Worm (Caenorhabditis elegans) whole organism, L4 larva: Measurements from ENCODE around the gene C39B5.6.

Source experiments
- F10B5.3 ChIP-seq: sonication (generic microtip); optimal IDR thresholded peaks from 2 replicates; lab custom pipeline; 2016; ENCODE audit warnings: mild to moderate bottlenecking, missing genetic modification characterization, missing compliant biosample characterization
- F26F4.8 ChIP-seq: fragments of 200-800 bp; sonication (Bioruptor generic); conservative IDR thresholded peaks from 2 replicates; pipeline ENCODE4 v1.3.6; 2022; ENCODE audit warnings: missing genetic modification characterization, missing compliant biosample characterization
- F37D6.2 ChIP-seq: sonication (generic microtip); optimal IDR thresholded peaks from 2 replicates; lab custom pipeline; 2016; ENCODE audit warnings: mild to moderate bottlenecking, missing genetic modification characterization, missing compliant biosample characterization
- F44E2.7 ChIP-seq: fragments of 200-800 bp; sonication (Bioruptor generic); IDR thresholded peaks from 2 replicates; pipeline ENCODE4 v2.1.2; 2022; ENCODE audit warnings: missing genetic modification characterization, missing compliant biosample characterization
- F49E8.2 ChIP-seq: sonication (generic microtip); optimal IDR thresholded peaks from 2 replicates; lab custom pipeline; 2016; ENCODE audit warnings: missing compliant biosample characterization, mild to moderate bottlenecking, missing genetic modification characterization, borderline replicate concordance
- T20F7.1 ChIP-seq: fragments of 200-800 bp; sonication (Bioruptor generic); optimal IDR thresholded peaks from 2 replicates; lab custom pipeline; 2018; ENCODE audit warnings: mild to moderate bottlenecking, missing genetic modification characterization, missing compliant biosample characterization
- Y75B8A.6 ChIP-seq: fragments of 200-800 bp; sonication (Bioruptor generic); IDR thresholded peaks from 2 replicates; pipeline ENCODE4 v1.3.6; 2022; ENCODE audit warnings: missing genetic modification reagents, missing genetic modification characterization, missing compliant biosample characterization
- aha-1 ChIP-seq: fragments of 150-350 bp; peaks from one replicate; lab custom pipeline; 2014; ENCODE audit warnings: missing biosample characterization, missing genetic modification characterization
- aly-2 ChIP-seq: sonication (generic microtip); optimal IDR thresholded peaks from 2 replicates; lab custom pipeline; 2018; ENCODE audit warnings: missing biosample characterization, missing genetic modification characterization
- ceh-32 ChIP-seq: sonication (generic microtip); optimal IDR thresholded peaks from 2 replicates; lab custom pipeline; 2016; ENCODE audit warnings: mild to moderate bottlenecking, missing genetic modification characterization, missing compliant biosample characterization; ENCODE audit not compliant: poor library complexity
- ceh-82 ChIP-seq: sonication (generic microtip); optimal IDR thresholded peaks from 2 replicates; lab custom pipeline; 2017; ENCODE audit warnings: missing biosample characterization, missing genetic modification characterization
- ctbp-1 ChIP-seq: fragments of 200-800 bp; sonication (Bioruptor generic); IDR thresholded peaks from 2 replicates; pipeline ENCODE4 v1.3.6; 2022; ENCODE audit warnings: missing genetic modification reagents, missing genetic modification characterization, missing compliant biosample characterization
- daf-16 ChIP-seq, 3 experiments: sonication (generic microtip); optimal IDR thresholded peaks; 2 replicates each; lab custom pipeline; 2016 to 2017; ENCODE audit warnings: missing genetic modification characterization in 3 of 3, missing genetic modification reagents in 3 of 3, mild to moderate bottlenecking in 2 of 3, missing compliant biosample characterization in 2 of 3, missing biosample characterization in 1 of 3, moderate library complexity in 1 of 3
- daf-19 ChIP-seq: fragments of 200-800 bp; sonication (Bioruptor generic); conservative IDR thresholded peaks from 2 replicates; pipeline ENCODE4 v1.3.6; 2022; ENCODE audit warnings: missing genetic modification characterization, missing compliant biosample characterization
- dmd-8 ChIP-seq: fragments of 200-800 bp; sonication (Bioruptor generic); IDR thresholded peaks from 2 replicates; pipeline ENCODE4 v1.3.6; 2022; ENCODE audit warnings: missing genetic modification characterization, missing compliant biosample characterization
- dmd-9 ChIP-seq: fragments of 200-800 bp; sonication (Bioruptor generic); IDR thresholded peaks from 2 replicates; pipeline ENCODE4 v1.3.6; 2022; ENCODE audit warnings: missing genetic modification reagents, missing genetic modification characterization, missing compliant biosample characterization
- duxl-1 ChIP-seq: sonication (generic microtip); optimal IDR thresholded peaks from 2 replicates; lab custom pipeline; 2016; ENCODE audit warnings: mild to moderate bottlenecking, missing genetic modification characterization, moderate library complexity, missing compliant biosample characterization; ENCODE audit not compliant: poor library complexity
- dve-1 ChIP-seq: sonication (generic microtip); optimal IDR thresholded peaks from 2 replicates; lab custom pipeline; 2017; ENCODE audit warnings: antibody characterized with exemption, mild to moderate bottlenecking, missing genetic modification characterization, missing compliant biosample characterization; ENCODE audit not compliant: insufficient read depth
- fkh-10 ChIP-seq: fragments of 150-350 bp; optimal IDR thresholded peaks from 2 replicates; lab custom pipeline; 2014; ENCODE audit warnings: missing biosample characterization, missing genetic modification reagents, missing genetic modification characterization
- fos-1 ChIP-seq: fragments of 150-350 bp; optimal IDR thresholded peaks from 2 replicates; lab custom pipeline; 2014; ENCODE audit warnings: missing biosample characterization, missing genetic modification characterization
- hif-1 ChIP-seq, 2 experiments: sonication (generic microtip); optimal IDR thresholded peaks; 2 replicates each; lab custom pipeline; 2016 to 2017; ENCODE audit warnings: missing compliant biosample characterization in 2 of 2, missing genetic modification characterization in 2 of 2, missing genetic modification reagents in 2 of 2, missing genotype in 2 of 2, mild to moderate bottlenecking in 1 of 2
- hlh-11 ChIP-seq: fragments of 200-800 bp; sonication (Bioruptor generic); optimal IDR thresholded peaks from 2 replicates; lab custom pipeline; 2018; ENCODE audit warnings: mild to moderate bottlenecking, missing genetic modification characterization, missing compliant biosample characterization
- hlh-30 ChIP-seq: sonication (generic microtip); optimal IDR thresholded peaks from 2 replicates; lab custom pipeline; 2017; ENCODE audit warnings: antibody characterized with exemption, mild to moderate bottlenecking, missing genetic modification characterization, missing compliant biosample characterization; ENCODE audit not compliant: insufficient read depth
- jun-1 ChIP-seq: fragments of 150-350 bp; optimal IDR thresholded peaks from 2 replicates; lab custom pipeline; 2014; ENCODE audit warnings: missing biosample characterization, missing genetic modification reagents, missing genetic modification characterization
- lin-29 ChIP-seq: fragments of 200-800 bp; sonication (Bioruptor generic); IDR thresholded peaks from 2 replicates; pipeline ENCODE4 v1.3.6; 2022; ENCODE audit warnings: missing genetic modification reagents, missing genetic modification characterization, missing compliant biosample characterization
- lin-38 ChIP-seq: fragments of 200-800 bp; sonication (Bioruptor generic); IDR thresholded peaks from 2 replicates; pipeline ENCODE4 v1.3.6; 2022; ENCODE audit warnings: missing genetic modification reagents, missing genetic modification characterization, missing compliant biosample characterization
- lsy-2 ChIP-seq, 2 experiments: fragments of 150-350 bp in 1 of 2; sonication (generic microtip) in 1 of 2; optimal IDR thresholded peaks; 2 replicates each; lab custom pipeline; 2014 to 2017; ENCODE audit warnings: missing biosample characterization in 2 of 2, missing genetic modification characterization in 2 of 2
- madf-5 ChIP-seq, 2 experiments: fragments of 200-800 bp; sonication (Bioruptor generic); IDR thresholded peaks; 2 replicates each; pipeline ENCODE4 v1.3.6; 2022; ENCODE audit warnings: missing compliant biosample characterization in 2 of 2, missing genetic modification characterization in 2 of 2
- mdl-1 ChIP-seq, 2 experiments: fragments of 150-350 bp in 1 of 2; sonication (generic microtip) in 1 of 2; optimal IDR thresholded peaks; 2 replicates each; lab custom pipeline; 2014 to 2017; ENCODE audit warnings: missing biosample characterization in 2 of 2, missing genetic modification characterization in 2 of 2
- mdt-29 ChIP-seq: fragments of 200-800 bp; sonication (Bioruptor generic); IDR thresholded peaks from 2 replicates; pipeline ENCODE4 v1.3.6; 2022; ENCODE audit warnings: missing genetic modification reagents, missing genetic modification characterization, missing compliant biosample characterization
- mep-1 ChIP-seq: fragments of 150-350 bp; sonication (generic microtip); optimal IDR thresholded peaks from 3 replicates; lab custom pipeline; 2014; ENCODE audit warnings: missing biosample characterization, missing genetic modification characterization
- mxl-2 ChIP-seq: fragments of 200-800 bp; sonication (Bioruptor generic); conservative IDR thresholded peaks from 2 replicates; pipeline ENCODE4 v1.3.6; 2022; ENCODE audit warnings: missing genetic modification reagents, missing genetic modification characterization, missing compliant biosample characterization
- mxl-3 ChIP-seq: fragments of 200-800 bp; sonication (Bioruptor generic); optimal IDR thresholded peaks from 2 replicates; lab custom pipeline; 2018; ENCODE audit warnings: mild to moderate bottlenecking, missing genetic modification characterization, missing compliant biosample characterization
- nhr-10 ChIP-seq: fragments of 150-350 bp; optimal IDR thresholded peaks from 2 replicates; lab custom pipeline; 2014; ENCODE audit warnings: missing biosample characterization, missing genetic modification characterization
- nhr-237 ChIP-seq: sonication (generic microtip); optimal IDR thresholded peaks from 2 replicates; lab custom pipeline; 2017; ENCODE audit warnings: missing biosample characterization, missing genetic modification characterization
- nhr-28 ChIP-seq: fragments of 150-350 bp; optimal IDR thresholded peaks from 2 replicates; lab custom pipeline; 2014; ENCODE audit warnings: missing biosample characterization, missing genetic modification characterization
- nhr-41 ChIP-seq: fragments of 200-800 bp; sonication (Bioruptor generic); IDR thresholded peaks from 2 replicates; pipeline ENCODE4 v1.3.6; 2022; ENCODE audit warnings: missing genetic modification reagents, missing genetic modification characterization, missing compliant biosample characterization
- nhr-42 ChIP-seq: fragments of 200-800 bp; sonication (Bioruptor generic); IDR thresholded peaks from 2 replicates; pipeline ENCODE4 v1.3.6; 2022; ENCODE audit warnings: missing genetic modification characterization, missing compliant biosample characterization
- nhr-6 ChIP-seq: fragments of 150-350 bp; optimal IDR thresholded peaks from 2 replicates; lab custom pipeline; 2014; ENCODE audit warnings: missing biosample characterization, missing genetic modification characterization
- pha-4 ChIP-seq, 2 experiments: fragments of 150-350 bp in 1 of 2; fragments of 200-800 bp in 1 of 2; sonication (Bioruptor generic) in 1 of 2; IDR thresholded peaks in 1 of 2; optimal IDR thresholded peaks in 1 of 2; 2 replicates each; pipeline versions ENCODE4 v1.3.6 to Lab custom; 2014 to 2022; ENCODE audit warnings: missing genetic modification characterization in 2 of 2, missing genetic modification reagents in 2 of 2, missing biosample characterization in 1 of 2, missing compliant biosample characterization in 1 of 2
- set-16 ChIP-seq: fragments of 200-800 bp; sonication (Bioruptor generic); IDR thresholded peaks from 2 replicates; pipeline ENCODE4 v1.3.6; 2022; ENCODE audit warnings: missing genetic modification reagents, missing genetic modification characterization, missing compliant biosample characterization
- snpc-1.2 ChIP-seq: fragments of 200-800 bp; sonication (Bioruptor generic); IDR thresholded peaks from 2 replicates; pipeline ENCODE4 v1.3.6; 2022; ENCODE audit warnings: missing genetic modification reagents, missing genetic modification characterization, missing compliant biosample characterization
- spr-1 ChIP-seq: sonication (generic microtip); optimal IDR thresholded peaks from 2 replicates; lab custom pipeline; 2016; ENCODE audit warnings: mild to moderate bottlenecking, missing genetic modification characterization, missing compliant biosample characterization
- tag-97 ChIP-seq: fragments of 200-800 bp; sonication (Bioruptor generic); IDR thresholded peaks from 2 replicates; pipeline ENCODE4 v1.3.6; 2022; ENCODE audit warnings: missing genetic modification characterization, missing compliant biosample characterization
- unc-62 ChIP-seq, 3 experiments: fragments of 150-350 bp in 1 of 3; sonication (generic microtip); optimal IDR thresholded peaks in 2 of 3; peaks in 1 of 3; 1 replicate in 1 of 3; 2 replicates in 2 of 3; lab custom pipeline; 2014 to 2017; ENCODE audit warnings: missing biosample characterization in 3 of 3, missing genetic modification characterization in 3 of 3, missing genetic modification reagents in 3 of 3, missing genotype in 1 of 3
- vab-7 ChIP-seq: fragments of 200-800 bp; sonication (Bioruptor generic); IDR thresholded peaks from 2 replicates; pipeline ENCODE4 v1.3.6; 2022; ENCODE audit warnings: missing genetic modification reagents, missing genetic modification characterization, missing compliant biosample characterization
- zfp-2 ChIP-seq: sonication (generic microtip); optimal IDR thresholded peaks from 2 replicates; lab custom pipeline; 2016; ENCODE audit warnings: mild to moderate bottlenecking, missing genetic modification characterization, missing compliant biosample characterization
- zip-11 ChIP-seq: fragments of 200-800 bp; sonication (Bioruptor generic); IDR thresholded peaks from 2 replicates; pipeline ENCODE4 v1.3.6; 2022; ENCODE audit warnings: missing genetic modification characterization, missing compliant biosample characterization

Gene C39B5.6

ce11 chrIII:2151480-2151995, 46.3 kb upstream of the C39B5.6 start, which contains the start of gene gcn-1 (continued):
- TF ChIP-seq nhr-41 = no peak
- TF ChIP-seq ctbp-1 (GFP tag; lab: Robert Waterston, UW) = 0 out of 2 replicates have a peak, but pooled peaks have one; percentile 19
- TF ChIP-seq mxl-2 (GFP tag; lab: Robert Waterston, UW) = no peak
- no peak for TF ChIP-seq dmd-8 (GFP tag; lab: Robert Waterston, UW)
- no peak for TF ChIP-seq zfp-2 (tag; lab: Kevin White, UChicago)
- TF ChIP-seq snpc-1.2 = no peak
- no peak for TF ChIP-seq F10B5.3 (tag; lab: Kevin White, UChicago)
- no peak for TF ChIP-seq Y75B8A.6 (GFP tag; lab: Robert Waterston, UW)
- no peak for TF ChIP-seq madf-5 (GFP tag; IDR thresholded peaks at IDR 0.05; lab: Robert Waterston, UW)
- peak; percentile 13; the same call in 1 of the 2 replicates for TF ChIP-seq pha-4 (GFP tag; IDR thresholded peaks at IDR 0.05; lab: Robert Waterston, UW)
- TF ChIP-seq pha-4 (tag; optimal IDR thresholded peaks at IDR 0.05; lab: Kevin White, UChicago) = no peak
- TF ChIP-seq F37D6.2 (tag; lab: Kevin White, UChicago) = no peak
- TF ChIP-seq aly-2 (tag; lab: Kevin White, UChicago) = no peak
- TF ChIP-seq hlh-30 (tag; lab: Kevin White, UChicago) = peak; percentile 63
- no peak for TF ChIP-seq nhr-10 (tag; lab: Kevin White, UChicago)
- peak; percentile 19 for TF ChIP-seq F49E8.2 (tag; lab: Kevin White, UChicago)
- TF ChIP-seq aha-1 (tag; lab: Kevin White, UChicago) = no peak
- no peak for TF ChIP-seq fos-1 (tag; lab: Kevin White, UChicago)
- peak; percentile 76 for TF ChIP-seq lin-38 (GFP tag; lab: Robert Waterston, UW)
- TF ChIP-seq mdt-29 (GFP tag; lab: Robert Waterston, UW) = no peak
- no peak for TF ChIP-seq dmd-9 (GFP tag; lab: Robert Waterston, UW)
- no peak for TF ChIP-seq tag-97 (GFP tag; lab: Robert Waterston, UW)
- TF ChIP-seq ceh-82 (tag; lab: Kevin White, UChicago) = no peak
- TF ChIP-seq daf-19 (GFP tag; lab: Robert Waterston, UW) = no peak
- no peak for TF ChIP-seq daf-16 (GFP tag; optimal IDR thresholded peaks at IDR 0.05; lab: Kevin White, UChicago)
- no peak for TF ChIP-seq daf-16 (tag; optimal IDR thresholded peaks at IDR 0.05; lab: Kevin White, UChicago)
- TF ChIP-seq mep-1 (tag; lab: Kevin White, UChicago) = peak; percentile 64
- no peak for TF ChIP-seq mxl-3 (GFP tag; lab: Kevin White, UChicago)
- TF ChIP-seq set-16 (GFP tag; lab: Robert Waterston, UW) = no peak
- no peak for TF ChIP-seq spr-1
- TF ChIP-seq lin-29 = no peak
- TF ChIP-seq jun-1 (tag; lab: Kevin White, UChicago) = no peak
- TF ChIP-seq dve-1 (tag; lab: Kevin White, UChicago) = peak; percentile 57
- peak in 1 of 2 experiments; percentile 16 for TF ChIP-seq hif-1 (tag; optimal IDR thresholded peaks at IDR 0.05; lab: Kevin White, UChicago)
- TF ChIP-seq nhr-28 (tag; lab: Kevin White, UChicago) = peak; percentile 3
- no peak for TF ChIP-seq nhr-237
- TF ChIP-seq fkh-10 (GFP tag; lab: Kevin White, UChicago) = peak; percentile 45

- no peak for TF ChIP-seq nhr-28 (tag; lab: Kevin White, UChicago)
- no peak for TF ChIP-seq fkh-10 (GFP tag; lab: Kevin White, UChicago)
- no peak for TF ChIP-seq ceh-32
- TF ChIP-seq hlh-30 (tag; lab: Kevin White, UChicago) = peak; percentile 22
- no peak for TF ChIP-seq F44E2.7 (GFP tag; lab: Robert Waterston, UW)
- TF ChIP-seq hlh-11 (tag; lab: Kevin White, UChicago) = peak; percentile 37
- no peak for TF ChIP-seq F49E8.2 (tag; lab: Kevin White, UChicago)
- no peak for TF ChIP-seq mdl-1 (tag; optimal IDR thresholded peaks at IDR 0.05; lab: Kevin White, UChicago)
- no peak for TF ChIP-seq duxl-1
- peak in 1 of 2 experiments; percentile 77 for TF ChIP-seq unc-62 (GFP tag; optimal IDR thresholded peaks at IDR 0.05 in 1 of 2; lab: Kevin White, UChicago)
- TF ChIP-seq unc-62 (tag; optimal IDR thresholded peaks at IDR 0.05; lab: Kevin White, UChicago) = no peak
- no peak for TF ChIP-seq zip-11 (GFP tag; lab: Robert Waterston, UW)
- TF ChIP-seq aha-1 (tag; lab: Kevin White, UChicago) = no peak
- TF ChIP-seq lsy-2 (tag; optimal IDR thresholded peaks at IDR 0.05; lab: Kevin White, UChicago) = no peak
- TF ChIP-seq nhr-42 (GFP tag; lab: Robert Waterston, UW) = no peak
- no peak for TF ChIP-seq vab-7 (GFP tag; lab: Robert Waterston, UW)
- TF ChIP-seq nhr-6 (tag; lab: Kevin White, UChicago) = peak; percentile 6
- TF ChIP-seq F26F4.8 (GFP tag; lab: Robert Waterston, UW) = no peak
- TF ChIP-seq T20F7.1 (GFP tag; lab: Kevin White, UChicago) = no peak
Measured at ce11 chrIII:2159152-2159551, 38.7 kb upstream of the C39B5.6 start.
